Fruit fly (Drosophila melanogaster): Measurements from ENCODE around the gene CG33287.
A peak's percentile ranks its signal among the peaks of the same experiment; 100 is the strongest.

DNA sequence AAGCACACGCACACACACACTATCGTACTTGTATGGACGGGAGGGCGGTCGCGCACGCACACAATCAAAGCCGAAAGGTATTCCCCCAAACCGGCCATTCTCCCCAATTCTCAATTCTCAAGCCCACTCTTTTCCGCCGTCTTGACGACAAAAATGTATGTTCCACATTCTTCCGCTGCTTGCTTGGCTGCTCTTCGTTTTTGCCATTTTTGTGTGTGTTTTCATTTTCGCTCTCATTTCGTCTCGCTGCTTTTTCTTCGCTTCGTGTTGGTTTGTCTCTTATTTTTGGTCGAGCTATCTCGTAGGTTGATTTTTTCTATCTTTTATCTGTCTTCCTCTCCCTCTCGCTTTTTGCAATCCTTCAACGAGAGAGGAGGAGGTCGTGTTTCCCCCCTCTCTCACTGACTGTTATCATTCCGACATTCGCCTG is 44.1 kb upstream of the CG33287 start:
- TF ChIP-seq CG14655 (GFP tag; optimal IDR thresholded peaks at IDR 0.05) (no peak), CG32121 (GFP tag; IDR thresholded peaks at IDR 0.05) (peak; percentile 37), D1 (tag; optimal IDR thresholded peaks at IDR 0.05) (no peak), CG8159 (tag; optimal IDR thresholded peaks at IDR 0.05) (no peak), EcR (GFP tag; optimal IDR thresholded peaks at IDR 0.05) (peak; percentile 4), CG9948 (tag; optimal IDR thresholded peaks at IDR 0.05) (peak; percentile 10), Snoo (tag; optimal IDR thresholded peaks at IDR 0.05) (no peak), CG34367 (tag; optimal IDR thresholded peaks at IDR 0.05) (no peak), Pif1A (GFP tag; optimal IDR thresholded peaks at IDR 0.05) (peak; percentile 15), fd96Ca (GFP tag; IDR thresholded peaks at IDR 0.05) (peak; percentile 56; the same call in 2 of the 3 replicates), Ets98B (GFP tag; IDR thresholded peaks at IDR 0.05) (no peak; the same call in 1 of the 2 replicates)

Measured in whole organism, pupa.